Fruit fly (Drosophila melanogaster) whole organism, prepupa: Measurements from ENCODE around the gene Hsc20.

Experiments
- Blimp-1 ChIP-seq: fragments of 200-800 bp; sonication (Bioruptor generic); optimal IDR thresholded peaks from 3 replicates; lab custom pipeline; 2017; ENCODE audit warnings: missing biosample characterization, missing genetic modification characterization, mild to moderate bottlenecking, moderate library complexity, missing genetic modification reagents
- CG10631 ChIP-seq: fragments of 200-800 bp; sonication (Bioruptor generic); optimal IDR thresholded peaks from 2 replicates; lab custom pipeline; 2016; ENCODE audit warnings: missing biosample characterization, missing genetic modification characterization
- CG10669 ChIP-seq: fragments of 200-800 bp; sonication (Bioruptor generic); optimal IDR thresholded peaks from 3 replicates; lab custom pipeline; 2018; ENCODE audit warnings: missing biosample characterization, mild to moderate bottlenecking, missing genetic modification characterization, moderate library complexity
- CG11294 ChIP-seq: fragments of 200-800 bp; sonication (Bioruptor generic); IDR thresholded peaks from 2 replicates; pipeline ENCODE4 v1.3.6; 2022; ENCODE audit warnings: missing biosample characterization, missing genetic modification characterization
- CG11762 ChIP-seq: fragments of 200-800 bp; sonication (Bioruptor generic); optimal IDR thresholded peaks from 3 replicates; lab custom pipeline; 2016; ENCODE audit warnings: missing biosample characterization, missing genetic modification characterization; ENCODE audit not compliant: insufficient read depth
- CG1621 ChIP-seq: fragments of 200-800 bp; sonication (Bioruptor generic); optimal IDR thresholded peaks from 3 replicates; lab custom pipeline; 2018; ENCODE audit warnings: missing biosample characterization, mild to moderate bottlenecking, missing genetic modification characterization
- CG16779 ChIP-seq: fragments of 200-800 bp; sonication (Bioruptor generic); optimal IDR thresholded peaks from 3 replicates; lab custom pipeline; 2017; ENCODE audit warnings: missing biosample characterization, mild to moderate bottlenecking, missing genetic modification characterization
- CG3032 ChIP-seq: fragments of 200-800 bp; optimal IDR thresholded peaks from 2 replicates; lab custom pipeline; 2019; ENCODE audit warnings: missing biosample characterization, mild to moderate bottlenecking, missing genetic modification characterization, moderate library complexity
- CG31627 ChIP-seq: fragments of 200-800 bp; sonication (Bioruptor generic); optimal IDR thresholded peaks from 3 replicates; lab custom pipeline; 2016; ENCODE audit warnings: missing biosample characterization, missing genetic modification characterization
- CG32006 ChIP-seq: fragments of 200-800 bp; sonication (Bioruptor generic); optimal IDR thresholded peaks from 3 replicates; lab custom pipeline; 2017; ENCODE audit warnings: missing biosample characterization, mild to moderate bottlenecking, missing genetic modification characterization
- CG34406 ChIP-seq: fragments of 200-800 bp; sonication (Bioruptor generic); optimal IDR thresholded peaks from 3 replicates; lab custom pipeline; 2016; ENCODE audit warnings: missing biosample characterization, missing genetic modification characterization
- CG4318 ChIP-seq: fragments of 200-800 bp; sonication (Bioruptor generic); optimal IDR thresholded peaks from 3 replicates; lab custom pipeline; 2017; ENCODE audit warnings: missing biosample characterization, mild to moderate bottlenecking, missing genetic modification characterization
- CG6163 ChIP-seq: fragments of 200-800 bp; sonication (Bioruptor generic); IDR thresholded peaks from 3 replicates; pipeline ENCODE4 v1.3.6; 2022; ENCODE audit warnings: missing biosample characterization, missing genetic modification characterization
- CG6276 ChIP-seq: fragments of 200-800 bp; sonication (Bioruptor generic); optimal IDR thresholded peaks from 2 replicates; lab custom pipeline; 2017; ENCODE audit warnings: missing biosample characterization, mild to moderate bottlenecking, missing genetic modification characterization
- CG6792 ChIP-seq: fragments of 200-800 bp; sonication (Bioruptor generic); optimal IDR thresholded peaks from 3 replicates; lab custom pipeline; 2016; ENCODE audit warnings: missing biosample characterization, missing genetic modification characterization
- CG6808 ChIP-seq: fragments of 200-800 bp; sonication (Bioruptor generic); optimal IDR thresholded peaks from 3 replicates; lab custom pipeline; 2017; ENCODE audit warnings: missing biosample characterization, missing genetic modification characterization, mild to moderate bottlenecking, moderate library complexity, missing genetic modification reagents
- CG6854 ChIP-seq: fragments of 200-800 bp; sonication (Bioruptor generic); optimal IDR thresholded peaks from 2 replicates; lab custom pipeline; 2017; ENCODE audit warnings: missing biosample characterization, mild to moderate bottlenecking, missing genetic modification characterization
- CG8119 ChIP-seq: fragments of 200-800 bp; sonication (Bioruptor generic); IDR thresholded peaks from 3 replicates; pipeline ENCODE4 v1.3.6; 2022; ENCODE audit warnings: missing biosample characterization, missing genetic modification characterization
- CG9139 ChIP-seq: fragments of 200-800 bp; sonication (Bioruptor generic); optimal IDR thresholded peaks from 3 replicates; lab custom pipeline; 2017; ENCODE audit warnings: missing biosample characterization, mild to moderate bottlenecking, missing genetic modification characterization
- Eip78C ChIP-seq: fragments of 200-800 bp; sonication (Bioruptor generic); peaks from one replicate; lab custom pipeline; 2016; ENCODE audit warnings: missing biosample characterization, missing genetic modification characterization
- Ets21C ChIP-seq: fragments of 200-800 bp; sonication (Bioruptor generic); optimal IDR thresholded peaks from 3 replicates; lab custom pipeline; 2016; ENCODE audit warnings: missing biosample characterization, missing genetic modification characterization
- Ets96B ChIP-seq: fragments of 200-800 bp; optimal IDR thresholded peaks from 2 replicates; lab custom pipeline; 2019; ENCODE audit warnings: missing biosample characterization, mild to moderate bottlenecking, missing genetic modification characterization, moderate library complexity
- Gug ChIP-seq: fragments of 200-800 bp; sonication (Bioruptor generic); IDR thresholded peaks from 2 replicates; pipeline ENCODE4 v1.3.6; 2022; ENCODE audit warnings: missing biosample characterization, missing genetic modification characterization
- Hr38 ChIP-seq: sonication (Bioruptor generic); optimal IDR thresholded peaks from 2 replicates; lab custom pipeline; 2016; ENCODE audit warnings: missing biosample characterization, missing genetic modification characterization
- Hr39 ChIP-seq: fragments of 200-800 bp; sonication (Bioruptor generic); optimal IDR thresholded peaks from 2 replicates; lab custom pipeline; 2016; ENCODE audit warnings: missing biosample characterization, missing genetic modification characterization
- Lpt ChIP-seq: fragments of 200-800 bp; sonication (Bioruptor generic); optimal IDR thresholded peaks from 3 replicates; lab custom pipeline; 2016; ENCODE audit warnings: missing biosample characterization, missing genetic modification characterization
- OdsH ChIP-seq: fragments of 200-800 bp; sonication (Bioruptor generic); optimal IDR thresholded peaks from 3 replicates; lab custom pipeline; 2016; ENCODE audit warnings: missing biosample characterization, missing genetic modification characterization
- Smox ChIP-seq: fragments of 200-800 bp; sonication (Bioruptor generic); optimal IDR thresholded peaks from 3 replicates; lab custom pipeline; 2016; ENCODE audit warnings: missing biosample characterization, missing genetic modification characterization
- Sox102F ChIP-seq: fragments of 200-800 bp; sonication (Bioruptor generic); optimal IDR thresholded peaks from 2 replicates; lab custom pipeline; 2016; ENCODE audit warnings: missing biosample characterization, mild to moderate bottlenecking, missing genetic modification characterization
- achi ChIP-seq: fragments of 200-800 bp; sonication (Bioruptor generic); optimal IDR thresholded peaks from 3 replicates; lab custom pipeline; 2016; ENCODE audit warnings: missing biosample characterization, missing genetic modification characterization
- acj6 ChIP-seq: fragments of 200-800 bp; sonication (Bioruptor generic); optimal IDR thresholded peaks from 3 replicates; lab custom pipeline; 2016; ENCODE audit warnings: missing biosample characterization, missing genetic modification characterization
- cyc ChIP-seq: fragments of 200-800 bp; sonication (Bioruptor generic); optimal IDR thresholded peaks from 3 replicates; lab custom pipeline; 2016; ENCODE audit warnings: missing biosample characterization, missing genetic modification characterization
- dsx ChIP-seq: fragments of 200-800 bp; optimal IDR thresholded peaks from 3 replicates; lab custom pipeline; 2019; ENCODE audit warnings: missing biosample characterization, mild to moderate bottlenecking, missing genetic modification characterization, moderate library complexity; ENCODE audit not compliant: poor library complexity, severe bottlenecking
- eg ChIP-seq: fragments of 200-800 bp; sonication (Bioruptor generic); IDR thresholded peaks from 3 replicates; pipeline ENCODE4 v1.3.6; 2022; ENCODE audit warnings: missing biosample characterization, missing genetic modification characterization
- esn ChIP-seq: fragments of 200-800 bp; sonication (Bioruptor generic); optimal IDR thresholded peaks from 2 replicates; lab custom pipeline; 2016; ENCODE audit warnings: missing biosample characterization, mild to moderate bottlenecking, missing genetic modification characterization, moderate library complexity
- lz ChIP-seq: fragments of 200-800 bp; sonication (Bioruptor generic); optimal IDR thresholded peaks from 3 replicates; lab custom pipeline; 2016; ENCODE audit warnings: missing biosample characterization, missing genetic modification characterization
- pdm3 ChIP-seq: fragments of 200-800 bp; sonication (Bioruptor generic); optimal IDR thresholded peaks from 3 replicates; lab custom pipeline; 2016; ENCODE audit warnings: missing biosample characterization, missing genetic modification characterization
- salr ChIP-seq, 2 experiments: fragments of 200-800 bp; sonication (Bioruptor generic); optimal IDR thresholded peaks; 3 replicates each; lab custom pipeline; 2016 to 2018; ENCODE audit warnings: missing biosample characterization in 2 of 2, missing genetic modification characterization in 2 of 2, mild to moderate bottlenecking in 1 of 2
- ss ChIP-seq, 2 experiments: fragments of 200-800 bp; sonication (Bioruptor generic); optimal IDR thresholded peaks; 2 replicates in 1 of 2; 3 replicates in 1 of 2; lab custom pipeline; 2017 to 2018; ENCODE audit warnings: mild to moderate bottlenecking in 2 of 2, missing biosample characterization in 2 of 2, missing genetic modification characterization in 2 of 2, moderate library complexity in 1 of 2
- svp ChIP-seq: fragments of 200-800 bp; sonication (Bioruptor generic); peaks from one replicate; lab custom pipeline; 2016; ENCODE audit warnings: missing biosample characterization, missing genetic modification characterization

The Hsc20 gene

dm6 chr3L:16204128-16204527 is 28.8 kb upstream of the Hsc20 start (continued):
- TF ChIP-seq lz (peak; percentile 46), CG11294 (GFP tag; lab: Robert Waterston, UW) (no peak), CG9139 (peak; percentile 15), Ets21C (GFP tag; lab: Kevin White, UChicago) (no peak), CG6854 (peak; percentile 19), ss (GFP tag; optimal IDR thresholded peaks at IDR 0.05; lab: Kevin White, UChicago) (peak; percentile 48 to 68), CG8119 (GFP tag; lab: Robert Waterston, UW) (peak; percentile 59), pdm3 (GFP tag; lab: Kevin White, UChicago) (peak; percentile 56), CG32006 (peak; percentile 45), cyc (GFP tag; lab: Kevin White, UChicago) (peak; percentile 66), CG4318 (no peak), eg (peak; percentile 37; the same call in 1 of the 3 replicates), CG16779 (tag; lab: Kevin White, UChicago) (peak; percentile 13), achi (GFP tag; lab: Kevin White, UChicago) (peak; percentile 69), Gug (GFP tag; lab: Robert Waterston, UW) (peak; percentile 37; the same call in 1 of the 2 replicates), svp (GFP tag; lab: Kevin White, UChicago) (peak; percentile 90), Lpt (no peak), Sox102F (GFP tag; lab: Kevin White, UChicago) (peak; percentile 66)

dm6 chr3L:16208053-16208838 is 24.7 kb upstream of the Hsc20 start:
- TF ChIP-seq OdsH (GFP tag; lab: Kevin White, UChicago) (peak; percentile 20), Blimp-1 (GFP tag; lab: Kevin White, UChicago) (no peak), CG8119 (GFP tag; lab: Robert Waterston, UW) (0 out of 3 replicates have a peak, but pooled peaks have one; percentile 18), CG11294 (GFP tag; lab: Robert Waterston, UW) (no peak), CG32006 (peak; percentile 31), CG6163 (GFP tag; lab: Robert Waterston, UW) (no peak), CG10669 (GFP tag; lab: Kevin White, UChicago) (peak; percentile 10), Smox (no peak), CG34406 (GFP tag; lab: Kevin White, UChicago) (peak; percentile 3), CG10631 (GFP tag; lab: Kevin White, UChicago) (peak; percentile 18), Ets96B (tag; lab: Kevin White, UChicago) (peak; percentile 68), dsx (GFP tag; lab: Kevin White, UChicago) (peak; percentile 26), CG6808 (GFP tag; lab: Kevin White, UChicago) (peak; percentile 24), Eip78C (GFP tag; lab: Kevin White, UChicago) (peak; percentile 42), ss (GFP tag; optimal IDR thresholded peaks at IDR 0.05; lab: Kevin White, UChicago) (peak in 1 of 2 experiments; percentile 65), CG6854 (no peak), CG3032 (tag; lab: Kevin White, UChicago) (peak; percentile 57), salr (GFP tag; optimal IDR thresholded peaks at IDR 0.05; lab: Kevin White, UChicago) (peak in 1 of 2 experiments; percentile 21)

dm6 chr3L:16208839-16209612 is 23.9 kb upstream of the Hsc20 start:
- TF ChIP-seq Ets96B (tag; lab: Kevin White, UChicago), result peak; percentile 28
- TF ChIP-seq ss (GFP tag; optimal IDR thresholded peaks at IDR 0.05; lab: Kevin White, UChicago), result peak in 1 of 2 experiments; percentile 30
- peak; percentile 13 for TF ChIP-seq CG31627 (GFP tag; lab: Kevin White, UChicago)
- TF ChIP-seq Sox102F (GFP tag; lab: Kevin White, UChicago), result peak; percentile 21
- TF ChIP-seq eg, result 0 out of 3 replicates have a peak, but pooled peaks have one; percentile 10
- TF ChIP-seq CG32006, result peak; percentile 63
- TF ChIP-seq CG34406 (GFP tag; lab: Kevin White, UChicago), result peak; percentile 38
- TF ChIP-seq Hr39 (GFP tag; lab: Kevin White, UChicago), result no peak
- peak; percentile 37 for TF ChIP-seq acj6
- TF ChIP-seq CG6808 (GFP tag; lab: Kevin White, UChicago), result peak; percentile 14
- TF ChIP-seq OdsH (GFP tag; lab: Kevin White, UChicago), result peak; percentile 37
- no peak for TF ChIP-seq Hr38 (GFP tag; lab: Kevin White, UChicago)
- TF ChIP-seq CG6854, result peak; percentile 23
- no peak for TF ChIP-seq Lpt
- peak; percentile 34 for TF ChIP-seq esn (GFP tag; lab: Kevin White, UChicago)
- TF ChIP-seq Eip78C (GFP tag; lab: Kevin White, UChicago), result peak; percentile 78
- no peak for TF ChIP-seq achi (GFP tag; lab: Kevin White, UChicago)
- TF ChIP-seq CG6792 (GFP tag; lab: Kevin White, UChicago), result peak; percentile 24
- no peak for TF ChIP-seq CG6276 (GFP tag; lab: Kevin White, UChicago)
- TF ChIP-seq CG10631 (GFP tag; lab: Kevin White, UChicago), result peak; percentile 37
- peak; percentile 28 for TF ChIP-seq pdm3 (GFP tag; lab: Kevin White, UChicago)
- TF ChIP-seq CG11294 (GFP tag; lab: Robert Waterston, UW), result no peak
- peak; percentile 2 for TF ChIP-seq cyc (GFP tag; lab: Kevin White, UChicago)
- TF ChIP-seq CG1621 (tag; lab: Kevin White, UChicago), result no peak
- peak; percentile 5 for TF ChIP-seq CG11762 (GFP tag; lab: Kevin White, UChicago)
- peak; percentile 57 for TF ChIP-seq CG3032 (tag; lab: Kevin White, UChicago)
- TF ChIP-seq svp (GFP tag; lab: Kevin White, UChicago), result peak; percentile 94
- TF ChIP-seq lz, result peak; percentile 0
